Fruit fly (Drosophila melanogaster) whole organism, embryonic: ENCODE data around the gene CG13373.

ENCODE experiments used
- BEAF-32 ChIP-seq: fragments of 200-800 bp; sonication (Bioruptor generic); optimal IDR thresholded peaks from 3 replicates; lab custom pipeline; 2017; ENCODE audit warnings: missing biosample characterization, missing genetic modification characterization, mild to moderate bottlenecking, moderate library complexity, missing genetic modification reagents
- Bgb ChIP-seq: fragments of 200-800 bp; sonication (Bioruptor generic); IDR thresholded peaks from 2 replicates; pipeline ENCODE4 v1.3.6; 2022; ENCODE audit warnings: missing biosample characterization, missing genetic modification characterization; ENCODE audit not compliant: partially characterized antibody
- CG10543 ChIP-seq: fragments of 200-800 bp; sonication (Bioruptor generic); optimal IDR thresholded peaks from 3 replicates; lab custom pipeline; 2017; ENCODE audit warnings: missing biosample characterization, mild to moderate bottlenecking, missing genetic modification characterization, moderate library complexity
- CG11398 ChIP-seq: fragments of 200-800 bp; sonication (Bioruptor generic); optimal IDR thresholded peaks from 2 replicates; lab custom pipeline; 2016; ENCODE audit warnings: missing biosample characterization, missing genetic modification characterization
- CG12071 ChIP-seq: fragments of 200-800 bp; sonication (Bioruptor generic); optimal IDR thresholded peaks from 3 replicates; lab custom pipeline; 2018; ENCODE audit warnings: missing biosample characterization, mild to moderate bottlenecking, missing genetic modification characterization
- CG13287 ChIP-seq: fragments of 200-800 bp; sonication (Bioruptor generic); IDR thresholded peaks from 2 replicates; pipeline ENCODE4 v1.3.6; 2022; ENCODE audit warnings: missing biosample characterization, missing genetic modification characterization; ENCODE audit not compliant: partially characterized antibody
- CG14441 ChIP-seq: fragments of 200-800 bp; sonication (Bioruptor generic); IDR thresholded peaks from 2 replicates; pipeline ENCODE4 v1.3.6; 2022; ENCODE audit warnings: missing biosample characterization, missing genetic modification characterization
- CG14860 ChIP-seq: fragments of 200-800 bp; sonication (Bioruptor generic); IDR thresholded peaks from 3 replicates; pipeline ENCODE4 v1.3.6; 2022; ENCODE audit warnings: missing biosample characterization, missing genetic modification characterization; ENCODE audit not compliant: partially characterized antibody
- CG15514 ChIP-seq: fragments of 200-800 bp; sonication (Bioruptor generic); optimal IDR thresholded peaks from 3 replicates; lab custom pipeline; 2017; ENCODE audit warnings: missing biosample characterization, missing genetic modification characterization, mild to moderate bottlenecking, moderate library complexity, missing genetic modification reagents
- CG16813 ChIP-seq: fragments of 200-800 bp; sonication (Bioruptor generic); IDR thresholded peaks from 3 replicates; pipeline ENCODE4 v1.3.6; 2022; ENCODE audit warnings: missing biosample characterization, missing genetic modification characterization; ENCODE audit not compliant: partially characterized antibody
- CG17186 ChIP-seq: fragments of 200-800 bp; sonication (Bioruptor generic); optimal IDR thresholded peaks from 3 replicates; lab custom pipeline; 2017; ENCODE audit warnings: missing biosample characterization, missing genetic modification reagents, missing genetic modification characterization
- CG17385 ChIP-seq: fragments of 200-800 bp; sonication (Bioruptor generic); optimal IDR thresholded peaks from 3 replicates; lab custom pipeline; 2018; ENCODE audit warnings: missing biosample characterization, mild to moderate bottlenecking, missing genetic modification characterization
- CG17912 ChIP-seq: fragments of 200-800 bp; sonication (Bioruptor generic); optimal IDR thresholded peaks from 2 replicates; lab custom pipeline; 2018; ENCODE audit warnings: missing biosample characterization, mild to moderate bottlenecking, missing genetic modification characterization
- CG2129 ChIP-seq: fragments of 200-800 bp; sonication (Bioruptor generic); IDR thresholded peaks from 2 replicates; pipeline ENCODE4 v1.3.6; 2022; ENCODE audit warnings: missing biosample characterization, missing genetic modification characterization; ENCODE audit not compliant: partially characterized antibody
- CG2199 ChIP-seq: fragments of 200-800 bp; sonication (Bioruptor generic); IDR thresholded peaks from 3 replicates; pipeline ENCODE4 v1.3.6; 2022; ENCODE audit warnings: missing biosample characterization, missing genetic modification characterization
- CG5180 ChIP-seq: fragments of 200-800 bp; sonication (Bioruptor generic); optimal IDR thresholded peaks from 3 replicates; lab custom pipeline; 2017; ENCODE audit warnings: missing biosample characterization, missing genetic modification characterization, mild to moderate bottlenecking, moderate library complexity, missing genetic modification reagents
- CG6791 ChIP-seq: fragments of 200-800 bp; sonication (Bioruptor generic); IDR thresholded peaks from 3 replicates; pipeline ENCODE4 v1.3.6; 2022; ENCODE audit warnings: missing biosample characterization, missing genetic modification characterization; ENCODE audit not compliant: partially characterized antibody
- CG8290 ChIP-seq, 3 experiments: fragments of 200-800 bp; sonication (Bioruptor generic); optimal IDR thresholded peaks; 2 replicates each; lab custom pipeline; 2016 to 2019; ENCODE audit warnings: missing biosample characterization in 3 of 3, missing genetic modification characterization in 3 of 3, mild to moderate bottlenecking in 2 of 3, moderate library complexity in 1 of 3
- Deaf1 ChIP-seq: fragments of 200-800 bp; optimal IDR thresholded peaks from 3 replicates; lab custom pipeline; 2019; ENCODE audit warnings: missing biosample characterization, mild to moderate bottlenecking, missing genetic modification characterization, moderate library complexity
- Dll ChIP-seq: fragments of 200-800 bp; sonication (Bioruptor generic); IDR thresholded peaks from 4 replicates; pipeline ENCODE4 v1.3.6; 2022; ENCODE audit warnings: missing biosample characterization, missing genetic modification characterization; ENCODE audit not compliant: partially characterized antibody
- H2.0 ChIP-seq: fragments of 200-800 bp; sonication (Bioruptor generic); IDR thresholded peaks from 2 replicates; pipeline ENCODE4 v1.3.6; 2022; ENCODE audit warnings: missing biosample characterization, missing genetic modification characterization
- Hand ChIP-seq: fragments of 200-800 bp; sonication (Bioruptor generic); optimal IDR thresholded peaks from 2 replicates; lab custom pipeline; 2017; ENCODE audit warnings: mild to moderate bottlenecking, missing biosample characterization, missing genetic modification reagents, missing genetic modification characterization
- Med ChIP-seq: fragments of 200-800 bp; sonication (Bioruptor generic); peaks from one replicate; lab custom pipeline; 2016; ENCODE audit warnings: missing biosample characterization, missing genetic modification characterization, mild to moderate bottlenecking, inconsistent platforms, moderate library complexity
- Ptx1 ChIP-seq: fragments of 200-800 bp; sonication (Bioruptor generic); IDR thresholded peaks from 2 replicates; pipeline ENCODE4 v1.3.6; 2022; ENCODE audit warnings: missing biosample characterization, missing genetic modification characterization
- Scr ChIP-seq: fragments of 200-800 bp; sonication (Bioruptor generic); IDR thresholded peaks from 2 replicates; pipeline ENCODE4 v1.3.6; 2022; ENCODE audit warnings: missing biosample characterization, missing genetic modification characterization; ENCODE audit not compliant: partially characterized antibody
- abd-A ChIP-seq: fragments of 200-800 bp; sonication (Bioruptor generic); optimal IDR thresholded peaks from 3 replicates; lab custom pipeline; 2019; ENCODE audit warnings: missing biosample characterization, mild to moderate bottlenecking, missing genetic modification characterization, moderate library complexity
- caup ChIP-seq: fragments of 200-800 bp; sonication (Bioruptor generic); optimal IDR thresholded peaks from 3 replicates; lab custom pipeline; 2017; ENCODE audit warnings: missing biosample characterization, mild to moderate bottlenecking, missing genetic modification characterization, moderate library complexity; ENCODE audit not compliant: severe bottlenecking
- da ChIP-seq: fragments of 200-800 bp; sonication (Bioruptor generic); optimal IDR thresholded peaks from 2 replicates; lab custom pipeline; 2016; ENCODE audit warnings: missing biosample characterization, missing genetic modification characterization
- eve ChIP-seq, 2 experiments: fragments of >200 bp; optimal IDR thresholded peaks; 2 replicates each; lab custom pipeline; 2017; ENCODE audit warnings: missing biosample characterization in 2 of 2, missing genetic modification characterization in 2 of 2
- gce ChIP-seq: fragments of 200-800 bp; sonication (Bioruptor generic); IDR thresholded peaks from 3 replicates; pipeline ENCODE4 v1.3.6; 2022; ENCODE audit warnings: missing biosample characterization, missing genetic modification characterization
- grn ChIP-seq: fragments of 200-800 bp; sonication (Bioruptor generic); optimal IDR thresholded peaks from 3 replicates; lab custom pipeline; 2017; ENCODE audit warnings: missing biosample characterization, missing genetic modification characterization
- knrl ChIP-seq: fragments of 200-800 bp; sonication (Bioruptor generic); IDR thresholded peaks from 3 replicates; pipeline ENCODE4 v1.3.6; 2022; ENCODE audit warnings: missing biosample characterization, missing genetic modification characterization; ENCODE audit not compliant: partially characterized antibody
- onecut ChIP-seq: fragments of 200-800 bp; sonication (Bioruptor generic); IDR thresholded peaks from 2 replicates; pipeline ENCODE4 v1.3.6; 2022; ENCODE audit warnings: missing biosample characterization, missing genetic modification characterization
- shn ChIP-seq: fragments of 200-800 bp; sonication (Bioruptor generic); optimal IDR thresholded peaks from 3 replicates; lab custom pipeline; 2016; ENCODE audit warnings: missing biosample characterization, missing genetic modification characterization
- sisA ChIP-seq: fragments of 200-800 bp; sonication (Bioruptor generic); IDR thresholded peaks from 2 replicates; pipeline ENCODE4 v1.3.6; 2022; ENCODE audit warnings: missing biosample characterization, missing genetic modification characterization
- slbo ChIP-seq: fragments of 200-800 bp; sonication (Bioruptor generic); IDR thresholded peaks from 2 replicates; pipeline ENCODE4 v1.3.6; 2022; ENCODE audit warnings: missing biosample characterization, missing genetic modification characterization
- stwl ChIP-seq: fragments of 200-800 bp; sonication (Bioruptor generic); optimal IDR thresholded peaks from 3 replicates; lab custom pipeline; 2018; ENCODE audit warnings: missing biosample characterization, mild to moderate bottlenecking, missing genetic modification characterization, moderate library complexity
- tna ChIP-seq: fragments of 200-800 bp; sonication (Bioruptor generic); IDR thresholded peaks from 2 replicates; pipeline ENCODE4 v1.3.6; 2022; ENCODE audit warnings: missing biosample characterization, missing genetic modification characterization; ENCODE audit not compliant: partially characterized antibody
- wor ChIP-seq: fragments of 200-800 bp; sonication (Bioruptor generic); IDR thresholded peaks from 2 replicates; pipeline ENCODE4 v1.3.6; 2022; ENCODE audit warnings: missing biosample characterization, missing genetic modification characterization
- z ChIP-seq: fragments of 200-800 bp; sonication (Bioruptor generic); IDR thresholded peaks from 3 replicates; pipeline ENCODE4 v1.3.6; 2022; ENCODE audit warnings: missing biosample characterization, missing genetic modification characterization

The CG13373 gene

dm6 chrX:521683-522082, 44.9 kb downstream of the CG13373 start (continued):
- TF ChIP-seq CG8290 (GFP tag; optimal IDR thresholded peaks at IDR 0.05; lab: Kevin White, UChicago), result no peak
- peak in 1 of 2 experiments; percentile 14 for TF ChIP-seq CG8290 (tag; optimal IDR thresholded peaks at IDR 0.05; lab: Kevin White, UChicago)
- peak; percentile 14 for TF ChIP-seq stwl (tag; lab: Kevin White, UChicago)
- TF ChIP-seq CG11398 (GFP tag; lab: Kevin White, UChicago), result no peak
- TF ChIP-seq Deaf1 (tag; lab: Kevin White, UChicago), result peak; percentile 14
- no peak for TF ChIP-seq da
- 0 out of 3 replicates have a peak, but pooled peaks have one; percentile 41 for TF ChIP-seq CG14860 (GFP tag; lab: Robert Waterston, UW)
- TF ChIP-seq Dll (GFP tag; lab: Robert Waterston, UW), result peak; percentile 37; the same call in 1 of the 4 replicates
- no peak for TF ChIP-seq CG17186 (GFP tag; lab: Kevin White, UChicago)
- no peak for TF ChIP-seq abd-A (tag; lab: Kevin White, UChicago)
- no peak for TF ChIP-seq Hand (GFP tag; lab: Kevin White, UChicago)
- no peak for TF ChIP-seq z (GFP tag; lab: Robert Waterston, UW)
- no peak for TF ChIP-seq CG2199
- TF ChIP-seq Med (GFP tag; lab: Kevin White, UChicago), result peak; percentile 61
- TF ChIP-seq CG5180, result peak; percentile 14
- TF ChIP-seq grn (GFP tag; lab: Kevin White, UChicago), result peak; percentile 44
- 0 out of 3 replicates have a peak, but pooled peaks have one; percentile 23 for TF ChIP-seq CG6791 (GFP tag; lab: Robert Waterston, UW)
- peak; percentile 28; the same call in 1 of the 2 replicates for TF ChIP-seq CG2129 (GFP tag; lab: Robert Waterston, UW)
- peak in 1 of 2 experiments; percentile 78 for TF ChIP-seq eve (GFP tag; optimal IDR thresholded peaks at IDR 0.05; lab: Kevin White, UChicago)
- TF ChIP-seq BEAF-32 (GFP tag; lab: Kevin White, UChicago), result peak; percentile 54
- peak; percentile 43 for TF ChIP-seq CG13287
- TF ChIP-seq CG16813, result peak; percentile 47; the same call in 2 of the 3 replicates
- peak; percentile 52 for TF ChIP-seq Scr (GFP tag; lab: Robert Waterston, UW)
- TF ChIP-seq caup (GFP tag; lab: Kevin White, UChicago), result no peak
- no peak for TF ChIP-seq sisA (GFP tag; lab: Robert Waterston, UW)
- peak; percentile 26; the same call in 1 of the 3 replicates for TF ChIP-seq knrl (GFP tag; lab: Robert Waterston, UW)
- TF ChIP-seq CG10543, result peak; percentile 11
- 0 out of 2 replicates have a peak, but pooled peaks have one; percentile 8 for TF ChIP-seq CG14441 (GFP tag; lab: Robert Waterston, UW)
- peak; percentile 7 for TF ChIP-seq CG12071 (GFP tag; lab: Kevin White, UChicago)
- TF ChIP-seq CG15514 (GFP tag; lab: Kevin White, UChicago), result peak; percentile 51
- peak; percentile 18 for TF ChIP-seq CG17385 (GFP tag; lab: Kevin White, UChicago)
- TF ChIP-seq onecut (GFP tag; lab: Robert Waterston, UW), result peak; percentile 97
- no peak for TF ChIP-seq wor
- TF ChIP-seq H2.0 (GFP tag; lab: Robert Waterston, UW), result no peak
- TF ChIP-seq slbo, result no peak
- TF ChIP-seq Ptx1 (GFP tag; lab: Robert Waterston, UW), result no peak
- peak; percentile 36; the same call in 1 of the 2 replicates for TF ChIP-seq tna (GFP tag; lab: Robert Waterston, UW)
- peak; percentile 35 for TF ChIP-seq CG17912 (GFP tag; lab: Kevin White, UChicago)
- no peak for TF ChIP-seq gce (GFP tag; lab: Robert Waterston, UW)
- TF ChIP-seq Bgb, result peak; percentile 29; the same call in 1 of the 2 replicates
- TF ChIP-seq shn (GFP tag; lab: Kevin White, UChicago), result no peak
